Fruit fly (Drosophila melanogaster): Measurements from ENCODE around the gene fusl.

fusl gene

DNA sequence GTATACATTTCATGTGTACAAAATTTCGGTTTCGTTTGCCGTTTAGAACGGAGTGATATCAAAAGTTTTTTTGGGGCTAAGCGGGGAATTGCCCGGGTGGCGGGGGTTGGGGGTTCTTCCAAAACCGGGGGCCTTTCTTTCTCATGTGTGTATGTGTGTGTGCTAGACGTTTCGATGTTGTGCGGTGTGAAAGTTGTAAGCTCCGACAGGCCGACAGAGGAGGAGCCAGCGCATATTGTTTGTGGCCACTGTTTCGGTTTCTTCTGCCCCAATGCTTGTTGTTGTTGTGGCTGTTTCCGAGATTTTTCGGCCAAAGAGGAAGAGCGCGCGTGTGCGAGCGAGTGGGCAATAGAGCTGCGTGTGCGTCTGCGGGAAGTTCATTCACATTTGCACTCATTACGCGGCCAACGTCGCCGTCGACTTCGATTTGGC lies 37.6 kb downstream of the fusl start:
- TF ChIP-seq Sin3A (optimal IDR thresholded peaks at IDR 0.05) (no peak), Myc (optimal IDR thresholded peaks at IDR 0.05) (no peak), h (optimal IDR thresholded peaks at IDR 0.05) (no peak), insv (optimal IDR thresholded peaks at IDR 0.05) (no peak), ttk (optimal IDR thresholded peaks at IDR 0.05) (no peak), psq (optimal IDR thresholded peaks at IDR 0.05) (no peak)

DNA sequence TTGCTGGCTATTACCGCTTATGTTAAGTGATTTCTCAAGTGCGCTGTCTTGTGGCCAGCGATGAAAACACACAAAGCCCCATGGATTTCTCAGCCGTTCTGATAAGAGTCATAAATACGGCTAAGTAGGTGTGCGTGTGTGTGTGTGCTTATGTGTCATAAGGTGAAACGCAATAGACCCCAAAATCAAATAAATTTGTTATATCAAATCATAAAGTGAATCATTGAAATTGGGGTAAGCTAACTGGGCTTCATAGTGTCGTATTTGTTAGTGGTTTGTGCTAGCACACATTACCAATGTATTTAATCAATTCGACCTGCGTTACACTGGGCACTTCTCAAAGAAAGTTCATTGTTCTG lies 38.3 kb downstream of the fusl start:
- TF ChIP-seq h (optimal IDR thresholded peaks at IDR 0.05) (no peak), psq (optimal IDR thresholded peaks at IDR 0.05) (no peak)

DNA sequence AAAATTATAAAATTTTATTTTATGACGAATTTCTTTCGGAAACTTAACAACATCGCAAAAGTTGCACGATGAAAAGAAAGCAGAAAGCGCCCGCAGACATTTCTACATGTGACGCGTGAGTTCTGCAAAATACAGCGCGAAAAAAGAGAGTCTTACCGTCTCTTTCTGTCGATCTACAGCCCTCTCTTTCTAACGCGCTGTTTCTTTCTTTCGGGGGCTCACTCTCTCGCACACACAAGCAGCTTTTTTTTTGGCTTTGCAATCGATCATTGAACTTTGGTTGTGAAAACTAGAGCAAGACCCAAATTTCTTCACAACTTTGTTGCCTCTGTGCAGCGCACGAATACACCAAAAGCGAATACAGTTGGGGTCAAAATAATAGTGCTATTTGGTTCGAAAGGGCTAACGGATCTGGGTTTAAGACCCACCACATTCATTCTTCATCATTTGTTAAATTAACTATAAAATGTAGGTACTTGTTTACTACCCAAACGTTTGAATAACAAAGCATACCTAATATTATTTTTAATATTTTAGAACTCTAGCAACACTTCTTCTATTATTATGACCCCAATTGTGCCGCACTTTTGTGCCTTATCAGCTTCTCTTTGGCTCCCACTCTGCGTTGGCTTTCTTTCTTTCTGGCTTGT lies 38.8 kb downstream of the fusl start:
- TF ChIP-seq insv (optimal IDR thresholded peaks at IDR 0.05), result no peak
- TF ChIP-seq Sin3A (optimal IDR thresholded peaks at IDR 0.05), result no peak
- TF ChIP-seq ttk (optimal IDR thresholded peaks at IDR 0.05), result no peak
- no peak for TF ChIP-seq psq (optimal IDR thresholded peaks at IDR 0.05)
- no peak for TF ChIP-seq h (optimal IDR thresholded peaks at IDR 0.05)

DNA sequence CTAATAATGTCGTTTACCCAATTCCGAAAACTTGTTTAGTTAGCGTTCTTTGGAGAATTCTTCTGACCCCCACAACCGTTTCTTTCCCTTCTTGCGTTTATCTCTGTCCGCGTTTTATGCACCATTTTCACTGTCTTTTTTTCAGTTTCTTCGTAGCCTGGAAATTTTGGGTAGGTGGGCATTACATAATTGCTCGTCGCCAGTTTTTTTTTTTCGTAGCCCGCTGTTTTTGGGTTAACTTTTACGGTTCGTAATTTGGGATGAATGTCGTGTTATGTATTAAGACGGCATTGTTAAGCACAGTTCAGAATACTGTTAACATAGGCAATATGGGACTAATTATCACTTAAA lies 39.9 kb downstream of the fusl start:
- TF ChIP-seq ttk (optimal IDR thresholded peaks at IDR 0.05) (no peak), Myc (optimal IDR thresholded peaks at IDR 0.05) (no peak), insv (optimal IDR thresholded peaks at IDR 0.05) (no peak)

DNA sequence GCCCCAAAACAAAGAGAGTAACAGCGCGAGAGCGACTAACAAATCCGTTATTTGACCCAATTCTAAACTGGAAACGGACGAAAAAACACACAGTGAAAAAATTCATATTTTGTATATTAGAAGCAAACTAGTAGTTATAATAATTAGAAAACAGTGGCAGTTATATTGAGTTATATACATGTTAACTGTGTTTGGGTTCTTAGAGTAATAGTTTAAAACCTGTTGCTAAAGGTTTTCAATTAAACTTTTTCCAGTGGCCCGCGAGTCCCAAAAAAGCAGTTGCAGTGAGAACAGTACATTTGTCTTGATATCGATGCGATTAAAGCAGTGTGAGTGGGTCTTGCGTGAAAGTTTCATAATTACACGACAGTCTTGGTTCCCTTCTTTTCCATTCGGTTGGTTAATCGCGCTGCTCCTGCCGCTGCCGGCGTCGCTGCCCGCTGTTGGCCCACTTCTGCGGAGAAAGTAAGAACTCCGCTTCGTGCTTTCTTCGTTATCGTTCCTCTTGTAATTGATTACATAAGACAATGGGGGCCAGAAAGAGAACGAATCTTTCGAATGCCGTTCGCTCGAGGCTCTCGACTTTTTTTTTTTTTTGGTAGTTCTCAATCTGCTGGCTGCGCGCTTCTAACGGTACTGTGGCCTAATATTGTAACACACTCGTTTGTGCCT lies 40.4 kb downstream of the fusl start:
- no peak for TF ChIP-seq ttk (optimal IDR thresholded peaks at IDR 0.05)
- TF ChIP-seq Sin3A (optimal IDR thresholded peaks at IDR 0.05), result no peak
- TF ChIP-seq insv (optimal IDR thresholded peaks at IDR 0.05), result no peak
- TF ChIP-seq h (optimal IDR thresholded peaks at IDR 0.05), result no peak
- TF ChIP-seq psq (optimal IDR thresholded peaks at IDR 0.05), result no peak
- no peak for TF ChIP-seq Myc (optimal IDR thresholded peaks at IDR 0.05)

DNA sequence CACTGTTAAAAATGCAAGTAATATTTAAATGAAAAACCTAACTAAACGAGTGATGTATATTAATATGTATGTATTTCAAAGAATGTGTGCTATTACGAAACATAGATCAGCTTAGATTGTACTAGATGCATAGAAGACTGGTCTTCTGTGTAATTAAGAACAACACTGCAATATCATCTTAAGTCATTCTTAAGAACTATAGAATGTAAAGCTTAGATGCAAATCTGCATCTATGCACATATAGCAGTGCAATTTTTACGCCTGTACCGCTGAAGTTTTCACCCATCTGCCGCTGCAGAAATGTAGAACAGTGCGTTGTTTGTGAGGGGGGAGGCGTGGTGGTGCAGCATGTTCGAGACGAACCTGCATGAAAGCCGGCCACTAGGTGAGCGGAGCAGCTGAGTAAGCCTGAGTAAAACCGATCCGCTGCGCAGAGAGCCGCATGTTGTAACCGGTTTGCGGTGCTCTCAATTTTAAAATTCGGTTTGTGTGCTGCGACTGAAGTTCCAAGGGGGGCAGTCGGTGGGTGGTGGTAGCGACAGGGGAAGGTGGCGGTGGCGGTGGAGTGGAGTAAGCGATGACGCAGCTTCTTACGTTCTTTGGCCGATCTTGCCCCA lies 41.1 kb downstream of the fusl start:
- TF ChIP-seq h (optimal IDR thresholded peaks at IDR 0.05) (no peak), ttk (optimal IDR thresholded peaks at IDR 0.05) (no peak), insv (optimal IDR thresholded peaks at IDR 0.05) (no peak), Myc (optimal IDR thresholded peaks at IDR 0.05) (no peak), psq (optimal IDR thresholded peaks at IDR 0.05) (no peak), Sin3A (optimal IDR thresholded peaks at IDR 0.05) (no peak)

DNA sequence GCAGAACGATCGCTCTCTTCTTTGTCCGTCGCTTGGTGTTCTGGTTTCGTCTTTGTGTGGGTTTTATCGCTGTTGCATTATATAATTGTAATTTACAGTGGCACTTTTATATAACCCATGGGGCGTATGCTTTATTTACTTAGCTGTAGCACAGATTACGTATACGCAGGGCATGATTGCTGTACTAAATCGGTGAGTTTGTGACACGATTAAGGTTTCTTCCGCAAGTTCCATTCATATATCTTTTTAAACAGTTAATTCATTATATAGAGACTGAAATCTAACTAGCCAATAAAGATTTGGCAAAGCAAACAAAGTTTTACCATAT lies 42.7 kb downstream of the fusl start:
- TF ChIP-seq ttk (optimal IDR thresholded peaks at IDR 0.05) (no peak), insv (optimal IDR thresholded peaks at IDR 0.05) (no peak), Myc (optimal IDR thresholded peaks at IDR 0.05) (no peak), h (optimal IDR thresholded peaks at IDR 0.05) (no peak), Sin3A (optimal IDR thresholded peaks at IDR 0.05) (no peak), psq (optimal IDR thresholded peaks at IDR 0.05) (no peak)

DNA sequence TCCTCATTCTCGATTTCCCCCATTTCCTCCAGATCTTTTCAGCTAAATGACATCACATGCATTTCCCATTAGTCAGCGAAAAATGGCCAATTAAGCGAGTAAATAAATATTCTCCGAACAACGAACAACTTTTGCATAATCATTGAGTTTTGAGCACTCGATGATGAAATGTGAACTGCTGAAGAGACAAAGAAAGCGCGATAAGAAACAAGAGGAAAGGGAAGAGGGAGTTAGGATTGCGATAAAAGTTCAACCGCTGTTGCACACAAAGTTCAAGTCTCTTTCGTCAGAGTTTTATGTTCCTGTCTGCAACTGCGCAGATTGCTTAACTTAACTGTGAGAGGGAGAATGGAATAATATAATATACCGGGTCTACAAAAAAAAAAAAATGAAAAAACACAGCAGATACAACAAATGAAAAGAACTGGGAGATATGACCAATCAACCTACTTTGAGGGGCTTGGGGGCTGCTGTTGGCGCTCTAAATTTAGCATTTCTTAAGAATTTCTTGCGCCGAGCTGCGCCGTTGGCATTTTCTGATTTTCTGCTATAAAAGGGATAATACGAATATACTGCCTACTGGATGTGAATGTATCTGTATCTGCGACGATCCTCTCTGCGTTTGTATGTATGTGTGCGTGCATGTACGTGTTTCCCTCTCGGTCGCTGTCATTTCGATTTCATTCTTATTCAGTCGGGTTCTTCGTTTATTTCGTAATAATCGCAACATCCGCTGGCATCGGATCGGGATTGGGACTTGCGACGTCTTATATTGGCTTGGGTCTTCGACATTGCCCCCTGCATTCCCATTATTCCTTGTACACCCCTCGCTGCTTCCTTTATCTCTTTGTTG lies 43.3 kb downstream of the fusl start:
- no peak for TF ChIP-seq h (optimal IDR thresholded peaks at IDR 0.05)
- no peak for TF ChIP-seq Sin3A (optimal IDR thresholded peaks at IDR 0.05)
- no peak for TF ChIP-seq psq (optimal IDR thresholded peaks at IDR 0.05)
- no peak for TF ChIP-seq ttk (optimal IDR thresholded peaks at IDR 0.05)
- no peak for TF ChIP-seq insv (optimal IDR thresholded peaks at IDR 0.05)
- TF ChIP-seq Myc (optimal IDR thresholded peaks at IDR 0.05), result no peak

DNA sequence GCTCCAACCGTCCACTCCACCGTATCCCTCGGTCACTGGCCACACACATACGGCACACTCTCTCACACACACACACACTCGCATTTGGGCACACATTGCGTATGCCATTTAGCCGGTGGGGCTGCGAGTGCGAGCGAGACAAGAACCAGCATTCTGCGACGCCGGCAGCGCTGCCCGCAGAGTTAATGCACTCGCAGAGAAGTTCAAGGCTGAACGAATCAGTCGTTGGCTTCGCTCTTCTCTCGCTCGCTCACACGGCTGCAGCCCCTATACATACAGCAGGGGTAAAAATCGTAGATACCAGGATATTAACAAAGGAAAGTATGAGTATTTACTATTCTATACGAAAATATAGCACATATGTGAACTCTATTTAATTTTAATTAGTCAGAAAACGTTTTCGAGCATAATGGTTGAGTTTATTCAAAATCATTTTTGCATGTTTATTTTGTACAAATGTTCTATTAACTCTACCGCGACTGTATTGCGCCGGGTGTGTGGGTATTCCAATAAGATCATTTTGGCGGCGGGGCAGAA lies 44.8 kb downstream of the fusl start:
- no peak for TF ChIP-seq psq (optimal IDR thresholded peaks at IDR 0.05)
- TF ChIP-seq h (optimal IDR thresholded peaks at IDR 0.05), result no peak
- no peak for TF ChIP-seq Myc (optimal IDR thresholded peaks at IDR 0.05)
- TF ChIP-seq ttk (optimal IDR thresholded peaks at IDR 0.05), result no peak
- no peak for TF ChIP-seq insv (optimal IDR thresholded peaks at IDR 0.05)

DNA sequence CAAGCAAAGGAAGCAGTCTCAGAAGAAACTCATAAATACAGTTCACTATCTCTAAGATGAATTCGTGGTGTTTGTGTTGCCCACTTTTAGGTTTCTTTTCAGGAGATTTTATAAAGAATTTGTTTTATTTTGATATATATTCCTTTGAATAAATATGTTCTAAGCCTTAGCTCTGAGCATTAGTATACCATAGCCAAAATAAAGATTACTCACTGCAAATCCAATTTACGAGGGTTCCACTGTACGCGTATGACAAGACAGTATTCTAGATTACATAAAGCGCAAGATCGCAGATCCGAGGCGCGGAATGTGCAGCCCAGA lies 45.3 kb downstream of the fusl start:
- TF ChIP-seq Sin3A (optimal IDR thresholded peaks at IDR 0.05), result no peak
- no peak for TF ChIP-seq Myc (optimal IDR thresholded peaks at IDR 0.05)
- no peak for TF ChIP-seq ttk (optimal IDR thresholded peaks at IDR 0.05)
- no peak for TF ChIP-seq h (optimal IDR thresholded peaks at IDR 0.05)
- no peak for TF ChIP-seq psq (optimal IDR thresholded peaks at IDR 0.05)
- no peak for TF ChIP-seq insv (optimal IDR thresholded peaks at IDR 0.05)

DNA sequence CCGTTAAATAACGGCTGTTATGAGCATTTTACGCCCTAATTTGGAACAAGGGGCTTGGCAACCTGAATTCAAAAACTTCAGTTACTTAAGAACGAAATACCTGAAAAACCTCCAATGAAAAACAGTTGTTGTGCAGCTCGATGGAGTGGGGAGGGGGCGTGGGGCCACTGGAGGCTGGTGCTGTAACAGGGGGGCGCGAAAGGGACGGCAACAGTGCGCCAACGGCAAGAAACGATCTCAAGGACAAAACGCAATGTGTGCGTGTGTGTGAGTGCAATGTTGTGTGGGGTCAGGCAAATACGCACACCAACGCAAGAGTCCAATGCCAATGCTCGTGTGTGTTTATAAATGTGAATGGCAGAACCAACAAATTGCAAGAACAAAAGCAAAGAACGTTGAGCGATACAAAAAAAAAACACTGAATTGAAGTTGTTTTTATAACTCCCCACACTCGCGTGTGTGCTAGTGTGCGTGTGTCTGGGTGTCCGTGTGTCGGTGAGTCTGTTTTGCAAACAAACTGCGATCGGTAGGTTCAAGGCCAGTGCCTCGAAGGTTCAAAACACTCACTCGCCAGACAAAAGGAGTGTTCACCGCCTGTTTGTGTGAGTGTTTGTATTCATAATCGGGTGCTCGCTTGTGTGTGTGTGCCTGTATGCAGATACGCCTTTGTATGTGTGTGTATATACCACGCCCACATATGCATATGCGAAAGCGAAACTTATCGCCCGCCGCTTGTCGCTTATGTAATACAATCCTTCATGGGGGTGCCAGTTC lies 45.8 kb downstream of the fusl start:
- TF ChIP-seq h (optimal IDR thresholded peaks at IDR 0.05) (no peak), insv (optimal IDR thresholded peaks at IDR 0.05) (no peak), Sin3A (optimal IDR thresholded peaks at IDR 0.05) (no peak), ttk (optimal IDR thresholded peaks at IDR 0.05) (no peak), Myc (optimal IDR thresholded peaks at IDR 0.05) (no peak), psq (optimal IDR thresholded peaks at IDR 0.05) (no peak)

DNA sequence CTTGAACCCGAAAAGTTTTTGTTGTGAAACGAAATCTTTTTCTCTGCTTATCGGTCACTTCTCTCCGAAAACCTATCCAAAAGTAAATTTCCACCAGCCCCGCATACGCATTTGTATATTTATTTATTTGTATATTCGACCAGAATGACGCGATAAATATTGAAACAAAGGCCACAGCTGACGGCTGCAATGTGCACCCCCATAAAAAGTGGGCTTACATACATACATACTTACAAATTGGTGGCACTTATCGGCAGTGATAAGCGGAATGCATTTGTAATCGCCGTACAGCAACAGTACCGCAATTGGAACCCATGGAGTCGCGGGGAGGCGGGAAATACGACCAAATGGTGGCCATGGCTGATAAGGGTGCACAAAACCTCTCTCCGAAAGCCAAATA lies 46.7 kb downstream of the fusl start:
- no peak for TF ChIP-seq Sin3A (optimal IDR thresholded peaks at IDR 0.05)
- no peak for TF ChIP-seq insv (optimal IDR thresholded peaks at IDR 0.05)
- TF ChIP-seq h (optimal IDR thresholded peaks at IDR 0.05), result no peak
- no peak for TF ChIP-seq psq (optimal IDR thresholded peaks at IDR 0.05)
- TF ChIP-seq ttk (optimal IDR thresholded peaks at IDR 0.05), result no peak
- TF ChIP-seq Myc (optimal IDR thresholded peaks at IDR 0.05), result no peak

All from Kc167 (cell line).